Fruit fly (Drosophila melanogaster): ENCODE results near the gene CG42590.

The CG42590 gene

dm6 chr3L:8041461-8042110 is 27.5 kb downstream of the CG42590 start:
- no peak for TF ChIP-seq CG8478 (optimal IDR thresholded peaks at IDR 0.05)
- no peak for TF ChIP-seq usp (GFP tag; optimal IDR thresholded peaks at IDR 0.05)
- no peak for TF ChIP-seq EcR (GFP tag; optimal IDR thresholded peaks at IDR 0.05)
- no peak for TF ChIP-seq Dll (optimal IDR thresholded peaks at IDR 0.05)
- no peak for TF ChIP-seq pan (optimal IDR thresholded peaks at IDR 0.05)
- no peak for TF ChIP-seq psq (optimal IDR thresholded peaks at IDR 0.05)

- no peak for TF ChIP-seq CG8478 (optimal IDR thresholded peaks at IDR 0.05)
- TF ChIP-seq pan (optimal IDR thresholded peaks at IDR 0.05) = no peak
- TF ChIP-seq EcR (GFP tag; optimal IDR thresholded peaks at IDR 0.05) = no peak
- no peak for TF ChIP-seq Dll (optimal IDR thresholded peaks at IDR 0.05)
- TF ChIP-seq usp (GFP tag; optimal IDR thresholded peaks at IDR 0.05) = no peak
- no peak for TF ChIP-seq psq (optimal IDR thresholded peaks at IDR 0.05)
These were observed 29.9 kb downstream of the CG42590 start for dm6 chr3L:8039119-8039518.

dm6 chr3L:8037693-8038092 is 31.4 kb downstream of the CG42590 start:
- TF ChIP-seq usp (GFP tag; optimal IDR thresholded peaks at IDR 0.05) (no peak), pan (optimal IDR thresholded peaks at IDR 0.05) (no peak), psq (optimal IDR thresholded peaks at IDR 0.05) (no peak), CG8478 (optimal IDR thresholded peaks at IDR 0.05) (no peak), EcR (GFP tag; optimal IDR thresholded peaks at IDR 0.05) (no peak), Dll (optimal IDR thresholded peaks at IDR 0.05) (no peak)

dm6 chr3L:8033776-8034175 is 35.3 kb downstream of the CG42590 start:
- TF ChIP-seq Dll (optimal IDR thresholded peaks at IDR 0.05) (no peak), CG8478 (optimal IDR thresholded peaks at IDR 0.05) (no peak), usp (GFP tag; optimal IDR thresholded peaks at IDR 0.05) (no peak)

dm6 chr3L:8033088-8033487 is 36.0 kb downstream of the CG42590 start:
- TF ChIP-seq CG8478 (optimal IDR thresholded peaks at IDR 0.05) = no peak
- no peak for TF ChIP-seq EcR (GFP tag; optimal IDR thresholded peaks at IDR 0.05)
- no peak for TF ChIP-seq usp (GFP tag; optimal IDR thresholded peaks at IDR 0.05)
- TF ChIP-seq Dll (optimal IDR thresholded peaks at IDR 0.05) = no peak
- TF ChIP-seq psq (optimal IDR thresholded peaks at IDR 0.05) = no peak
- no peak for TF ChIP-seq pan (optimal IDR thresholded peaks at IDR 0.05)

dm6 chr3L:8031461-8031860 is 37.6 kb downstream of the CG42590 start:
- TF ChIP-seq EcR (GFP tag; optimal IDR thresholded peaks at IDR 0.05) = no peak
- TF ChIP-seq Dll (optimal IDR thresholded peaks at IDR 0.05) = no peak
- TF ChIP-seq usp (GFP tag; optimal IDR thresholded peaks at IDR 0.05) = no peak
- no peak for TF ChIP-seq CG8478 (optimal IDR thresholded peaks at IDR 0.05)
- TF ChIP-seq psq (optimal IDR thresholded peaks at IDR 0.05) = no peak
- no peak for TF ChIP-seq pan (optimal IDR thresholded peaks at IDR 0.05)

dm6 chr3L:8029194-8029747 is 39.8 kb downstream of the CG42590 start:
- TF ChIP-seq pan (optimal IDR thresholded peaks at IDR 0.05) (no peak), Dll (optimal IDR thresholded peaks at IDR 0.05) (no peak), psq (optimal IDR thresholded peaks at IDR 0.05) (no peak), usp (GFP tag; optimal IDR thresholded peaks at IDR 0.05) (no peak), CG8478 (optimal IDR thresholded peaks at IDR 0.05) (no peak), EcR (GFP tag; optimal IDR thresholded peaks at IDR 0.05) (no peak)

- TF ChIP-seq CG8478 (optimal IDR thresholded peaks at IDR 0.05) (no peak), usp (GFP tag; optimal IDR thresholded peaks at IDR 0.05) (no peak), EcR (GFP tag; optimal IDR thresholded peaks at IDR 0.05) (no peak), pan (optimal IDR thresholded peaks at IDR 0.05) (no peak), psq (optimal IDR thresholded peaks at IDR 0.05) (no peak), Dll (optimal IDR thresholded peaks at IDR 0.05) (no peak)
These were observed 40.4 kb downstream of the CG42590 start for dm6 chr3L:8028493-8029193.

dm6 chr3L:8027666-8028314 is 41.3 kb downstream of the CG42590 start:
- TF ChIP-seq pan (optimal IDR thresholded peaks at IDR 0.05) (no peak), EcR (GFP tag; optimal IDR thresholded peaks at IDR 0.05) (no peak), CG8478 (optimal IDR thresholded peaks at IDR 0.05) (no peak), Dll (optimal IDR thresholded peaks at IDR 0.05) (no peak), psq (optimal IDR thresholded peaks at IDR 0.05) (no peak), usp (GFP tag; optimal IDR thresholded peaks at IDR 0.05) (no peak)

dm6 chr3L:8027212-8027611 is 41.9 kb downstream of the CG42590 start:
- TF ChIP-seq Dll (optimal IDR thresholded peaks at IDR 0.05) = peak; percentile 77
- no peak for TF ChIP-seq psq (optimal IDR thresholded peaks at IDR 0.05)

dm6 chr3L:8024278-8025140 is 44.6 kb downstream of the CG42590 start:
- no peak for TF ChIP-seq Dll (optimal IDR thresholded peaks at IDR 0.05)
- TF ChIP-seq EcR (GFP tag; optimal IDR thresholded peaks at IDR 0.05) = peak; percentile 68 to 83
